Worm (Caenorhabditis elegans): ENCODE results near the gene F46C3.6.

ce11 chrX:11419988-11420387 lies at the start of gene F46C3.6:
- TF ChIP-seq hlh-30 (tag; optimal IDR thresholded peaks at IDR 0.05; ENCODE audit: insufficient read depth) (no peak), pag-3 (tag; optimal IDR thresholded peaks at IDR 0.05; ENCODE audit: borderline replicate concordance) (no peak), odd-2 (tag; optimal IDR thresholded peaks at IDR 0.05) (no peak), madf-2 (tag; optimal IDR thresholded peaks at IDR 0.05) (no peak)

Measured in whole organism, late embryonic.